Worm (Caenorhabditis elegans) whole organism, dauer: ENCODE data around the gene dnj-25.

Source experiments
- unc-62 ChIP-seq: sonication (generic microtip); optimal IDR thresholded peaks from 2 replicates; lab custom pipeline; 2017; ENCODE audit warnings: missing biosample characterization, missing genetic modification reagents, missing genetic modification characterization

Gene dnj-25

ce11 chrV:20744290-20744837 is at the start of gene dnj-25:
Gene dnj-25 (minus strand): TSS chrV:20744346.
- no peak for TF ChIP-seq unc-62 (GFP tag; lab: Kevin White, UChicago)

DNA sequence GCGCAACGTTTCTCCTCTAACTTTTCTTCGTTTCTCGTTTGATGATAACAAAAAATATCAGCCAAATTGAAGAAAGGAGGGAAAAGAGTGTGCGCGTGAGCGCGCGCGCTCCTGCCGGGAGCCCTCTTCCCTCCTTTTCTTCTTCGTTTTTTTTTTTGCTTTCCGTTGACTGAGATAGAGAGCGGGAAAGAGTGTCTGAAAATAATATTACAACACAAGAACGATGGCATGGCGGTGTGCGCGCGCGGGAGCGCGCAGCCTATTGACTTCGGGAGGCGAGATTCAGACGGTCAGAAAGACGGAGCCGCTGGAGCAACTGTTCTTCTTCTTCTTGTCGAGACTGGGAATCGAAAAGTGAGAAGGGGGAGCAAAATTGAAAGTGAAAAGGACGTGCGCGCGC is 49.6 kb upstream of the dnj-25 start:
- TF ChIP-seq unc-62 (GFP tag; lab: Kevin White, UChicago) = no peak

ce11 chrV:20792371-20792890 is 48.3 kb upstream of the dnj-25 start, which contains the start of gene Y44A6D.3:
Gene Y44A6D.3 (minus strand): TSS chrV:20792421.
- TF ChIP-seq unc-62 (GFP tag; lab: Kevin White, UChicago) = no peak

- TF ChIP-seq unc-62 (GFP tag; lab: Kevin White, UChicago) = no peak
These were observed 46.5 kb upstream of the dnj-25 start for ce11 chrV:20790616-20791015.

DNA sequence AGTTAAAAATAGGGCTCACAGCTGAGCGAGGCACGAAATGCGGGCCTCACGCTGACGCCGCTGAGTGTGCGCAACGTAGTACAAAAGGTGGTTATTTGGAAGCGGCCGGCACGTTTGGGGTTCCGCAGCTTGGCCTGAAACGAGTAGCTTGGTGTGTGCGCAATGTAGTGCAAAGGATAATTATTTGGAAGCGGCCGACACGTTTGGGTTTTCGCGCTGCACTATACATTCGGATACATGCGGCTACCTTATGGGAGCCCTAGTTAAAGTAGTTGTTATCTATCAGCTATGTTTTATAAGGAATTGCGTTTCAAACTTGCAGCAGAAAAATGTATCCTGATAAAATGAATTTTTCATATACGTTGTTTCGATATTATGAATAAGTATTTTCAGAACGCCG is 45.9 kb upstream of the dnj-25 start, which contains the start of gene Y44A6D.1:
TSS of gene Y44A6D.1 (minus strand) at position 23 of the 400 bp plus-strand sequence.
- TF ChIP-seq unc-62 (GFP tag; lab: Kevin White, UChicago) = no peak

- TF ChIP-seq unc-62 (GFP tag; lab: Kevin White, UChicago) = no peak
These were observed 45.0 kb upstream of the dnj-25 start, which contains the start of gene tpan-1 for ce11 chrV:20789105-20789504. Gene tpan-1 (plus strand): TSS chrV:20789502.

DNA sequence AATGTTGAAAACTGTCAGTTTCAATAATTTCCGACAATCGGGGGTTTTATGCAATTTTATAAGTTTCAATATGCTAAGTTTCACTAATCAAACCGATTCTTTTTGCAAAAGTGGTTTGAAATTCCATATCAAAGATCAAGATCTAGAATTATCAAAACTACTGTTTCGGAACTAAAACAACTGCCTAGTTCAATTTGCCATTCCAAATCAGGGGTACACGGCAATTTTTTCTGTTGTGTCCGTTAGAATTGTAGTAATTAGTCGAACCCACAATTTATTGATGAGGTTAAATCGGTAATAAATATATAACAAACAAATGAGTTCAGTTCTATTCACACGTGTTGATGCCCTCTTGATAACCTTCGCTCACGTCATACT is 41.7 kb upstream of the dnj-25 start:
- no peak for TF ChIP-seq unc-62 (GFP tag; lab: Kevin White, UChicago)

DNA sequence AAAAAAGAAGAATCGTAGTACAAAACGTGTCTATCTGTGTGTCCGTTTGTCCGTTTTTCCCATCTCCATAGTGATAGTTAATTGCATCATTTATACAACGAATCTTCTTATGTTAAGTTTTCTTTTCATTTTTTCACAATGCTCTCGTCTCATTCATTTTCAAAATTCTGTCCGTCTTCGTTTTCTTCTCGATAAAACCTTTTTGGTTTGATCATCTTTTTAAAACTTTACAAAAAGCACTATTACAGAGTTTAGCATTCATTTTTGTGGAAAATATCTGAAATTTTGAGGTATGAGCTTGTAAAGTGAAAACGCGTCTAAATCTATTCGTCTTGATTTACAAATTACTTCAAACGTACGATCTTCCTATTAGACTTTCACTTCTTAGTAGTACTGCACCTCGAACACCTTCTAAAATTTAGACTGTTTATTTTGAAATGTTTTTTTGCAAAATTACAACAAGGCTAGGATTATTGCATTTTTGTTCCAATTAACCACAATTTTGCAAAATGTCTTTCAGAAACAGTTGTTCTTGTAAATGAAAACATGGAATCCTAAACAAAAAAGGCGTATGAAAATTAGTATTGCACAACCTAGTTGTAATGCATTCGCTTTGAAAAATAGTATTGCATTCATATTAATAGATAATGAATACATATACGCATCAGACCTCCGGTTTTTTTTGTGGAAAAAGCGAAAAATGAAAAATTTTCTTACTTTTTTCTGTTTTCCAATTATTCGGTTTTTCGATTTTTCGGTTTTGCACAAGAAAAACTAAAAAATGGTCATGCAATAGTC is 41.1 kb upstream of the dnj-25 start:
- no peak for TF ChIP-seq unc-62 (GFP tag; lab: Kevin White, UChicago)

DNA sequence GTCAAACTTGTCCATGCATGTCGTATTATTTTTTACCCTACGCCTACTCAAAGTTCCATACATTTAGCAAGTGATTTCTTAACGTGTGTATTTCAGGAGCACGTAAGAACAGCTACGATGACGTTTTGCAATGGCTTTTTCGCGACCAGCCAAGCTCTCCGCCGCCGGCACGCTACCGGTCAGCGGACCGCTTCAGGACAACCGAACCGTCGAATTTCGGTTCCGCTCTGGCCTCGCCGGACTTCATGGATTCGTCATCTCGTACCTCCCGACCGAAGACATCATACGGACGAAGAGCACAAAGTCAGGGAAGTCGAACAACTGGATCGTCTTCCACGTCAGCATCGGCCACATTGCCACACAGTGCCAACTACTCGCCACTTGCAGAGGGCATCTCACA is 39.5 kb upstream of the dnj-25 start:
- no peak for TF ChIP-seq unc-62 (GFP tag; lab: Kevin White, UChicago)

DNA sequence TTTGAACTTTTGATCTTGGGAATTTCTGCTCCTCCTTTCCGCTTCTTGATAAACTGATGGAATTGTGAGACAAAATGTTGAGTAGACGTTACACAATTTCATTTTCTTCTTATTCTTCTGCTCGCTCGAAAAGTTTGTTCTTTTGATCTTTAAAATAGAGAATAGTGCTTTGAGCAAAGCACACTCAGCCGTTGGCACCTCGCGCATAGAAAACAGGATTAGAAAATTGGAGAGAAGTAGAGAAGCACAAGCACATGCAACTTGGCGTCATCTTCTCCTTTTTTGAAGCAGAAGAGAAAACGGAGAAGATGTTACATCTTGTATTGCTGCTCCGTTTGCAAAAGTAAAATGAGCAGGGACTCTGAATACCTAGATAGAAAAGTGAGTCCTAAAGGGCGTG is 38.0 kb upstream of the dnj-25 start:
- TF ChIP-seq unc-62 (GFP tag; lab: Kevin White, UChicago) = no peak

- no peak for TF ChIP-seq unc-62 (GFP tag; lab: Kevin White, UChicago)
These were observed 37.3 kb upstream of the dnj-25 start for ce11 chrV:20781346-20781952.

DNA sequence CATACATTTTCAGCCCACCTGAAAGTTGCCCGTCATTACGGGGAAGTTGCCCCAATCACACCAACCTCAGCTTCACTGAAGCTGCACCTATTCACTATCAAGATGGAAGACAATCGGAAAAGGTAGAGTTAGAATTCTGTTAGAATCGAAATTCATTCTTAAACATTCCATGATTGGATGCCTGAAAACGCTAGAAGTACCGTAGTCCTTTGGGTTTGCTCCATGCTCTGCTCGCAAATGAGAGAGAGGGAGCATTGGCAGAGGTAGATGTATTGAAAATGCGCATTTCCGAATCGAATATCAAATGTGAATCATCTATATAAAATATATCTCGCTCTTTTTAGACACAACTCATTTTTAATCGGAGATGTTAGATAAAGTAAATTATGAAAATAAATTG is 36.3 kb upstream of the dnj-25 start, which contains the start of gene hif-1:
TSS of gene hif-1 (plus strand) at position 8 of the 400 bp plus-strand sequence.
- no peak for TF ChIP-seq unc-62 (GFP tag; lab: Kevin White, UChicago)

DNA sequence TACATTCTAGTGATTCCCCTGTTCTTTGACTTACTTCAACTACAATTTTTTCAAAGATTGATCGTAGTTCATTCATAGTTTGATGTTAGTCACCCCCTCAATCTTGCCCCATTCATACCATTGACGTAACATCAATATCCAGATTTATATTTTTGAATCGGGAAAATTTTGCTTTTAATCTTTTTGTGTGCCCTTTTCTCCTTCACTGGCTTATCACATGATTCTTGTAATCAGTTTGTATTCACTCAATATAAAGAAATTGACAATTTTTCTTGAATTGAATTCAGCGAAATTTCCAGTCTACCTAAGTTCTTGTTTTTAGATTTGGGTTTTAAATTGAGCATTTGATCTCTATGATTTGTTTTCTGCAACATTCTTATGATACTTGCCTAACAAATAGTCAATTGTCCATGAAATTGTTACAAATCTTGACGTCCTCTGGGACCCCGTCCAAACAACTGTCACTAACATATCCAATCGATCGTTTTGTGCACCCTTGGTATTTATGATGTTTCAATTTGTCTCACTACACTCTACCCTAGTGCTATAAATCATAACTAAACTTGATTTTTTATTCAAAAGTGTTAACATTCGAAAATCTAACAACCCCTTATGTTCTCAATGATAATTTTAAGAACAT is 35.7 kb upstream of the dnj-25 start:
- no peak for TF ChIP-seq unc-62 (GFP tag; lab: Kevin White, UChicago)

DNA sequence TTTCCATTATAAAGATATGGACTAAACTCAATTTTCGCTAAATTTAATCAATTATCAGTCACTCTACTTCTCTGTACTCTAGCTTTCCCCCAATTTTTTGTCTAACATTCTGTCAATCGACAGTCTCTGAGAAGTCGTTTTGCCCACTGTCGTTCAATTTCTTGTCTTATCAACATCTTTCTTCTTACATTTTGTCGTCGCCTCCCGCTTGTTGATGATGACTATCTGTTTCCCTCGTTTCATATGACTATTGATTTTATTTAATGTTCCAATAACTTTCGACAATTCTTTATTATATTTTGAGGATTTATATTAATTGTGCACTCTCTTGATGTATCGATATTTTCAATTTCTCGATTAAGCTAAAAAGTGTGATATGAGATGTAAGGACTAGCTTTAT is 34.7 kb upstream of the dnj-25 start:
- TF ChIP-seq unc-62 (GFP tag; lab: Kevin White, UChicago) = no peak

- no peak for TF ChIP-seq unc-62 (GFP tag; lab: Kevin White, UChicago)
These were observed 34.1 kb upstream of the dnj-25 start for ce11 chrV:20778257-20778697.

ce11 chrV:20776761-20777160 is 32.6 kb upstream of the dnj-25 start:
- TF ChIP-seq unc-62 (GFP tag; lab: Kevin White, UChicago) = no peak
